Worm (Caenorhabditis elegans) whole organism, early embryonic: ENCODE results near the gene gpa-18.
"Not testable (repeated sequence)": the region's sequence is repeated elsewhere in the genome, so short reads cannot be mapped to it uniquely, and the experiment has no call there.

ENCODE experiments used
- B0310.2 ChIP-seq: sonication (generic microtip); optimal IDR thresholded peaks from 2 replicates; lab custom pipeline; 2016; ENCODE audit warnings: mild to moderate bottlenecking, missing genetic modification characterization, missing compliant biosample characterization
- F13C5.2 ChIP-seq: sonication (generic microtip); optimal IDR thresholded peaks from 2 replicates; lab custom pipeline; 2017; ENCODE audit warnings: mild to moderate bottlenecking, missing genetic modification characterization, inconsistent platforms, missing compliant biosample characterization
- aly-1 ChIP-seq: sonication (generic microtip); optimal IDR thresholded peaks from 2 replicates; lab custom pipeline; 2016; ENCODE audit warnings: missing genetic modification characterization, missing compliant biosample characterization
- ama-1 ChIP-seq: fragments of 150-350 bp; optimal IDR thresholded peaks from 2 replicates; lab custom pipeline; 2014
- ceh-13 ChIP-seq: fragments of 200-800 bp; sonication (Bioruptor generic); optimal IDR thresholded peaks from 2 replicates; lab custom pipeline; 2018; ENCODE audit warnings: mild to moderate bottlenecking, missing genetic modification characterization, missing compliant biosample characterization
- ceh-36 ChIP-seq: sonication (generic microtip); optimal IDR thresholded peaks from 2 replicates; lab custom pipeline; 2016; ENCODE audit warnings: missing genetic modification characterization, inconsistent platforms, missing compliant biosample characterization
- ets-7 ChIP-seq: sonication (generic microtip); optimal IDR thresholded peaks from 2 replicates; lab custom pipeline; 2016; ENCODE audit warnings: missing genotype, missing genetic modification characterization, missing compliant biosample characterization
- flt-1 ChIP-seq: fragments of 200-800 bp; sonication (Bioruptor generic); IDR thresholded peaks from 2 replicates; pipeline ENCODE4 v1.3.6; 2022; ENCODE audit warnings: missing genetic modification characterization, missing compliant biosample characterization
- hmbx-1 ChIP-seq: sonication (generic microtip); optimal IDR thresholded peaks from 2 replicates; lab custom pipeline; 2016; ENCODE audit warnings: mild to moderate bottlenecking, missing genetic modification characterization, missing compliant biosample characterization
- hmg-4 ChIP-seq: fragments of 200-800 bp; sonication (Bioruptor generic); optimal IDR thresholded peaks from 2 replicates; lab custom pipeline; 2018; ENCODE audit warnings: mild to moderate bottlenecking, missing genetic modification characterization, missing compliant biosample characterization
- hnd-1 ChIP-seq: sonication (generic microtip); optimal IDR thresholded peaks from 2 replicates; lab custom pipeline; 2016; ENCODE audit warnings: missing genetic modification characterization, missing compliant biosample characterization
- pes-1 ChIP-seq: fragments of 200-800 bp; sonication (Bioruptor generic); IDR thresholded peaks from 2 replicates; pipeline ENCODE4 v1.3.6; 2022; ENCODE audit warnings: missing genetic modification reagents, missing genetic modification characterization, missing compliant biosample characterization
- scrt-1 ChIP-seq: fragments of 200-800 bp; sonication (Bioruptor generic); IDR thresholded peaks from 2 replicates; pipeline ENCODE4 v1.3.6; 2022; ENCODE audit warnings: missing genetic modification characterization, missing compliant biosample characterization
- sea-1 ChIP-seq: fragments of 200-800 bp; sonication (Bioruptor generic); conservative IDR thresholded peaks from 2 replicates; pipeline ENCODE4 v1.3.6; 2022; ENCODE audit warnings: missing genetic modification characterization, missing compliant biosample characterization
- tbx-11 ChIP-seq: fragments of 200-800 bp; sonication (Bioruptor generic); IDR thresholded peaks from 2 replicates; pipeline ENCODE4 v1.3.6; 2022; ENCODE audit warnings: missing genetic modification characterization, missing compliant biosample characterization
- tbx-37 ChIP-seq: fragments of 200-800 bp; sonication (Bioruptor generic); conservative IDR thresholded peaks from 2 replicates; pipeline ENCODE4 v1.3.6; 2022; ENCODE audit warnings: missing genetic modification reagents, missing genetic modification characterization, missing compliant biosample characterization
- tra-4 ChIP-seq: sonication (generic microtip); optimal IDR thresholded peaks from 2 replicates; lab custom pipeline; 2017; ENCODE audit warnings: missing genetic modification characterization, missing compliant biosample characterization

gpa-18 gene

DNA sequence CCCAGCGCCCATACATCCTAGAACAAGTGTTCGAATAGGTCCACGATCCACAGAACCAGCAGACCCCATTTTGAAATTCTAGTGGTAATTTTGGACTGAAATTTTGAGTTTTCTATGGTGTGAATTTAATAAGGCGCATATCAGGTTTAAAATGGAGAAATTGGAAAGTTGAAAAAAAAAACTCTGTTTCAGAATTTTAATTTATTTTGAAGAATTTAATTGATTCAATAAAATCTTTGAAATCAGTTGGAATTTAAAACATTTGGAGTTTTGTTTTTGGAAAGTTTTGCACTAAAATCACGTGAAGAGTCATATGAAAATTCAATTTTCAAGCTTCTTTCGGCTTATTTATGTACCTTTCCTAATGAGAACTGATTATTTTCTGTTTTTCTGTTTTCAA lies at the start of gene gpa-18:
TSS of gene gpa-18 (minus strand) at position 101 of the 400 bp plus-strand sequence.
- TF ChIP-seq ets-7 (tag; lab: Kevin White, UChicago), result no peak
- TF ChIP-seq pes-1 (GFP tag; lab: Robert Waterston, UW), result no peak
- no peak for TF ChIP-seq hmg-4 (GFP tag; lab: Kevin White, UChicago)
- TF ChIP-seq ceh-13 (GFP tag; lab: Kevin White, UChicago), result no peak
- TF ChIP-seq B0310.2, result no peak
- no peak for TF ChIP-seq flt-1 (GFP tag; lab: Robert Waterston, UW)
- no peak for TF ChIP-seq F13C5.2 (tag; lab: Kevin White, UChicago)
- no peak for TF ChIP-seq hmbx-1 (tag; lab: Kevin White, UChicago)
- no peak for TF ChIP-seq aly-1 (tag; lab: Kevin White, UChicago)
- TF ChIP-seq ceh-36, result no peak
- no peak for TF ChIP-seq sea-1
- no peak for TF ChIP-seq tbx-37 (GFP tag; lab: Robert Waterston, UW)
- TF ChIP-seq ama-1 (lab: Kevin White, UChicago), result no peak
- no peak for TF ChIP-seq scrt-1
- no peak for TF ChIP-seq tbx-11 (GFP tag; lab: Robert Waterston, UW)

DNA sequence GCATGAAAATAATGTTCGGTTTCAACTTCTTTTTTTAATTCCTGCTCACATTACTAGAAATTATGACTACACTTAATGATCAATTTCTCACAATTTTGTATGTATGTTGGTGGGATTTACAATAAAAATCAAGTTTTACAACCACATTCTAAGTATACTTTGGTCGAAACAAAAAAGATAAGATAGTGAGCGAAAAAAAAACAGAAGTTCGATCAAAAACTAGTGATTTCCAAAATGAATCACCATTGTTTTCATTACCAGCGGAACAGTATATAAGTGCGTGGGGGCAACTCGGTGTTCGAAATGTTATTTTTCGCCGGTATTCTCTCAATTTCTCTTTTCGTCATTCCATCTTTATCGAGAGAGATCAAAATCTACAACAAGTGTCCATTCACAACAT lies 35.1 kb upstream of the gpa-18 start, which contains the start of gene thn-5:
TSS of gene thn-5 (plus strand) at position 301 of the 400 bp plus-strand sequence.
- TF ChIP-seq tbx-11 (GFP tag; lab: Robert Waterston, UW), result no peak
- TF ChIP-seq ceh-13 (GFP tag; lab: Kevin White, UChicago), result no peak
- TF ChIP-seq hmg-4 (GFP tag; lab: Kevin White, UChicago), result no peak
- no peak for TF ChIP-seq aly-1 (tag; lab: Kevin White, UChicago)
- TF ChIP-seq ama-1 (lab: Kevin White, UChicago), result no peak
- no peak for TF ChIP-seq tra-4 (tag; lab: Kevin White, UChicago)
- no peak for TF ChIP-seq sea-1
- TF ChIP-seq hmbx-1 (tag; lab: Kevin White, UChicago), result no peak
- no peak for TF ChIP-seq F13C5.2 (tag; lab: Kevin White, UChicago)
- TF ChIP-seq pes-1 (GFP tag; lab: Robert Waterston, UW), result no peak
- TF ChIP-seq tbx-37 (GFP tag; lab: Robert Waterston, UW), result no peak
- TF ChIP-seq scrt-1, result no peak
- no peak for TF ChIP-seq B0310.2
- TF ChIP-seq flt-1 (GFP tag; lab: Robert Waterston, UW), result no peak

DNA sequence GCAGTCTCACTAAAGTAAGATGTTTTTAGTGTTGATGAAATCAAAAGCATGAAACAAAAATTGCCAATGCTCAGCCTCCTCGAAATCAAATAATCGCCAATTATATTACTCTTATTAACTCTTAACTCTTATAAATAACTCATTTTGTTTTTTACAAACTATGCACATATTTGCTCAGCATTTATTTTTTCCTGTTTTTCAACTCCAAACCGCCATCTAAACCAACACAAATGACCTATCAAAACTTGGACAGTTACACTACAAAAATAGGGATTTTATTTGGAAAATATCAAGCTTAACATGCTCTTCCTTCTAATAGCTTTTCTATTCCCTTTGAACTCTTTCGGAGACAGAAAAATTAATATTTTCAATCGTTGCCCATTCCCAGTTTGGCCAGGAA lies 33.2 kb upstream of the gpa-18 start, which contains the start of gene thn-6:
TSS of gene thn-6 (plus strand) at position 301 of the 400 bp plus-strand sequence.
- no peak for TF ChIP-seq pes-1 (GFP tag; lab: Robert Waterston, UW)
- no peak for TF ChIP-seq tbx-11 (GFP tag; lab: Robert Waterston, UW)
- no peak for TF ChIP-seq hmg-4 (GFP tag; lab: Kevin White, UChicago)
- no peak for TF ChIP-seq scrt-1
- TF ChIP-seq B0310.2, result no peak
- no peak for TF ChIP-seq flt-1 (GFP tag; lab: Robert Waterston, UW)
- TF ChIP-seq ama-1 (lab: Kevin White, UChicago), result no peak
- TF ChIP-seq ceh-36, result no peak
- TF ChIP-seq ets-7 (tag; lab: Kevin White, UChicago), result no peak
- no peak for TF ChIP-seq F13C5.2 (tag; lab: Kevin White, UChicago)
- no peak for TF ChIP-seq sea-1
- TF ChIP-seq hmbx-1 (tag; lab: Kevin White, UChicago), result no peak
- TF ChIP-seq tbx-37 (GFP tag; lab: Robert Waterston, UW), result no peak
- no peak for TF ChIP-seq ceh-13 (GFP tag; lab: Kevin White, UChicago)
- no peak for TF ChIP-seq tra-4 (tag; lab: Kevin White, UChicago)
- TF ChIP-seq hnd-1, result no peak

DNA sequence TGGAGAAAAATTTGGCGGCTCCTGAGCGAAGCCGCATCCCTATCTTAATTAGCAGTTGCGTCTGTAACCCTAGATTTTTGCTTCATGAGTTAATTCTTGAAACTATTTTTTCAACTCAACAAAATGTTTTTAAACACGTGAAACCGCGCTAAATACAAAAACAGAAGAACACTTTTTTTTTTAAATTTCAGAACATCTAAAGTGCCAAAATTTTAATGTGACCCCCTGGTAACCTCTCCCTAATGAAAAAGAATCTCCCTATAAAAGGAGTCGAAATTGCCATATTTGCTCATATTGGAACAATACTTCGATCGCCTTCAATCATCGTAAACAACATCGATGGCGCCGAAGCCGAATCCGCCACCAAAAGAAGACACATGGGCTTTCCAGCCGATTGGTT lies 31.1 kb upstream of the gpa-18 start, which contains the start of gene nsph-4.1:
TSS of gene nsph-4.1 (plus strand) at position 301 of the 400 bp plus-strand sequence.
- TF ChIP-seq B0310.2; sea-1; F13C5.2 (tag; lab: Kevin White, UChicago): not testable (repeated sequence)

DNA sequence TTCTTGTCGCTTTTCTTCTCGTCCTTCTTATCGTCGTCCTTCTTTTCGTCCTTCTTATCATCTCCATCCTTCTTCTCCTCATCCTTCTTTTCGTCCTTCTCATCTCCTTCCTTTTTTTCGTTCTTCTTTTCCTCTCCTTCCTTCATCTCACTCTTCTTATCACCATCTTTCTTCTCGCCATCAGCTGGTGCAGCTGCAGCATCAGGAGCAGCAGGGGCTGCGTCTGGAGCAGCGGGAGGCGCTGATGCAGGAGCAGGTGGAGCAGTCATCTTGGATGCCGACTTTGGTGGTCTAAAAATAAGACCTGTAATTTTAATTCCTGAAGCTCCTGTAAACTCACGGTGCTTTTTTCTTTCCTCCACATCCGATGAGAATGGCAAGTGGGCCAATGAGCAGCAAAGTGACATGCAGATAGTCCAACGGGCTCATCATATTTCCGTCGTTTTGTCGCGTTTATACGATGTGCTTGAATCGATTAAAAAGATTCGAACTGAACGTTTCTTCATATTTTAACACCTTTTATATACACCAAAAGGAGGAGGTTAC lies 29.9 kb upstream of the gpa-18 start, which contains the start of gene cylc-1:
TSS of gene cylc-1 (minus strand) at position 496 of the 546 bp plus-strand sequence.
- TF ChIP-seq aly-1 (tag; lab: Kevin White, UChicago); pes-1 (GFP tag; lab: Robert Waterston, UW); scrt-1: not testable (repeated sequence)

DNA sequence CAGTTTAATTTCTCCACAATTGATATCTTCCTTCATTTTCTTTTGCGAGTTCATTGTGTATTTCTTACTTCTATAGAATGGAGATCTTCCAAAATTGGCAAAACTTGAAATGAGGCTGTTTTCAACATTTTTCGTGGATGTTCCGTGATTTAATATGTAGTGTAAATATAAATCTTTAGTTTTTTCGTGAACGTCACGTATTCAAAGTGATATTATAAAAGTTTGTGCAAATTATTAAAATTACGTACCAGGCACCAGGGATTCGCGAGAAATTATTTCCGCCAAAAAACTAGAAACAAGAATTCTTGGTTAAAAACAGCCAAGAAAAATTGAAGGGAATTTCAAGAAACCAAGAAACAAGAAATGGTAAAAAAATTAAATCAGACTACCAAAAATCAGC lies 28.8 kb upstream of the gpa-18 start, which contains the start of gene Y59E9AL.8:
TSS of gene Y59E9AL.8 (minus strand) at position 101 of the 400 bp plus-strand sequence.
- TF ChIP-seq ama-1 (lab: Kevin White, UChicago), result no peak
- TF ChIP-seq tbx-37 (GFP tag; lab: Robert Waterston, UW), result no peak
- TF ChIP-seq hmbx-1 (tag; lab: Kevin White, UChicago), result no peak
- TF ChIP-seq B0310.2, result no peak
- no peak for TF ChIP-seq hnd-1
- no peak for TF ChIP-seq ets-7 (tag; lab: Kevin White, UChicago)
- no peak for TF ChIP-seq pes-1 (GFP tag; lab: Robert Waterston, UW)
- TF ChIP-seq flt-1 (GFP tag; lab: Robert Waterston, UW), result no peak
- no peak for TF ChIP-seq tra-4 (tag; lab: Kevin White, UChicago)
- TF ChIP-seq sea-1, result no peak
- no peak for TF ChIP-seq hmg-4 (GFP tag; lab: Kevin White, UChicago)
- TF ChIP-seq tbx-11 (GFP tag; lab: Robert Waterston, UW), result no peak
- TF ChIP-seq aly-1 (tag; lab: Kevin White, UChicago), result no peak
- no peak for TF ChIP-seq ceh-13 (GFP tag; lab: Kevin White, UChicago)

DNA sequence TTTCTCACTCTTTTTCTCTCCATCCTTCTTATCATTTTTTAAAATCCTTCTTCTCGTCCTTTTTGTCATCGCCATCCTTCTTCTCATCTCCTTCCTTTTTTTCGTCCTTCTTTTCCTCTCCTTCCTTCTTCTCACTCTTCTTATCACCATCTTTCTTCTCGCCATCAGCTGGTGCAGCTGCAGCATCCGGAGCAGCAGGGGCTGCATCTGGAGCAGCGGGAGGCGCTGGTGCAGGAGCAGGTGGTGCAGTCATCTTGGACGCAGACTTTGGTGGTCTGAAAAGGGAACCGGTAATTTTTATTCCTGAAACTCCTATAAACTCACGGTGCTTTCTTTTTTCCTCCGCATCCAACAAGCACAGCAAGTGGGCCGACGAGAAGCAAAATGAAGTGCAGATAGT lies 26.3 kb upstream of the gpa-18 start:
- no peak for TF ChIP-seq sea-1
- no peak for TF ChIP-seq tra-4 (tag; lab: Kevin White, UChicago)
- TF ChIP-seq pes-1 (GFP tag; lab: Robert Waterston, UW), result no peak
- TF ChIP-seq F13C5.2 (tag; lab: Kevin White, UChicago), result no peak
- no peak for TF ChIP-seq ceh-36
- TF ChIP-seq tbx-11 (GFP tag; lab: Robert Waterston, UW), result no peak
- no peak for TF ChIP-seq ceh-13 (GFP tag; lab: Kevin White, UChicago)
- no peak for TF ChIP-seq ama-1 (lab: Kevin White, UChicago)
- no peak for TF ChIP-seq hnd-1
- no peak for TF ChIP-seq flt-1 (GFP tag; lab: Robert Waterston, UW)
- TF ChIP-seq B0310.2, result no peak
- no peak for TF ChIP-seq scrt-1
- no peak for TF ChIP-seq hmbx-1 (tag; lab: Kevin White, UChicago)
- TF ChIP-seq ets-7 (tag; lab: Kevin White, UChicago), result no peak
- no peak for TF ChIP-seq hmg-4 (GFP tag; lab: Kevin White, UChicago)
- TF ChIP-seq tbx-37 (GFP tag; lab: Robert Waterston, UW), result no peak
- TF ChIP-seq aly-1 (tag; lab: Kevin White, UChicago), result no peak
